Worm (Caenorhabditis elegans): Measurements from ENCODE around the gene W08G11.1.
"Not testable (repeated sequence)": the region's sequence is repeated elsewhere in the genome, so short reads cannot be mapped to it uniquely, and the experiment has no call there.

DNA sequence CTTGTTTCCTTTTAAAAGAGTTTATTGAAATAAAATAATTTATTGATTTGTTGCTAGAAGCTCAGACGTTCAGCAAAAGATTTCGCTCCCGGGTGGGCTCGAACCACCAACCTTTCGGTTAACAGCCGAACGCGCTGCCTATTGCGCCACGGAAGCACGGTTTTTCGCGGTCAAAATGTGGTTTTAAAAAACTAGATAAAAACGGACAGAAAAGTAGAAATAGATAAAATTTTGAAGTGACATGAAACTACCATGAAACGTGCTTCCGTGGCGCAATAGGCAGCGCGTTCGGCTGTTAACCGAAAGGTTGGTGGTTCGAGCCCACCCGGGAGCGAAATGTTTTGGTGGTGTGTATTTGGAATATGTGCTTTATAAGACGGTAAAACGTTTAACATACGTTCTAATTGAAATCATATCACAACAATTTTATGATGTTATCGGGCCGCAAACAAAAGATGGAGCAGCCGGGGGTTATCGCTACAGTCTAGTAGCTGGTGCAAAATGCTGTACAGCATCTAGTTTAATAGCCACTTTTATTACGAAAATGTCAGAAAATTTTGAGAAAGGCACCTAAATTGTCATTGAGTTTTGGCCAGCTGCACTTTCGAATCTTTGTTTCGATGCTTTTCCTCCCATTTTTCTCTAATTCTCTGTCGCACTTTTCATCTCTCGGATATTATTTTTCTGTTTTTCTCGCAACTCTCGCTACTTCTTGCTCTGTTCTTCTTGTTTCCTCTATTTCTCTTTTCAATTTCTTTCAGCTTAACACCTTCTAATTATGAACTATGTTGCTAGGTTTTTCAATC lies 8.4 kb upstream of the W08G11.1 start, which contains the start of gene slc-9B.2:
- not testable (repeated sequence) for TF ChIP-seq unc-62 (GFP tag; optimal IDR thresholded peaks at IDR 0.05); ztf-11 (tag; optimal IDR thresholded peaks at IDR 0.05); ama-1 (optimal IDR thresholded peaks at IDR 0.05); nhr-77 (tag; optimal IDR thresholded peaks at IDR 0.05); lsy-2 (tag; optimal IDR thresholded peaks at IDR 0.05); nhr-11 (tag; optimal IDR thresholded peaks at IDR 0.05)

Data from whole organism, L2 larva.